Worm (Caenorhabditis elegans): ENCODE data around the gene nspd-7.

ce11 chrIV:10230971-10231370 is 38.0 kb downstream of the nspd-7 start, which contains the start of gene F01G10.5:
- TF ChIP-seq hmg-1.1 (GFP tag; IDR thresholded peaks at IDR 0.05): no peak
- no peak for TF ChIP-seq mep-1 (tag; optimal IDR thresholded peaks at IDR 0.05)
- TF ChIP-seq hlh-30 (tag; optimal IDR thresholded peaks at IDR 0.05; ENCODE audit: insufficient read depth): no peak
- no peak for TF ChIP-seq ctbp-1 (GFP tag; IDR thresholded peaks at IDR 0.05)

Measured in whole organism, L4 larva.